Worm (Caenorhabditis elegans) whole organism, L1 larva: ENCODE results near the gene clec-75.

Source experiments
- ama-1 ChIP-seq: fragments of 150-350 bp; optimal IDR thresholded peaks from 2 replicates; lab custom pipeline; 2014
- ceh-82 ChIP-seq, 3 experiments: fragments of 150-350 bp in 1 of 3; sonication (generic microtip) in 2 of 3; optimal IDR thresholded peaks; 2 replicates each; lab custom pipeline; 2014 to 2017; ENCODE audit warnings: missing biosample characterization in 3 of 3, missing genetic modification characterization in 3 of 3
- efl-3 ChIP-seq: fragments of 200-800 bp; sonication (Bioruptor generic); optimal IDR thresholded peaks from 2 replicates; lab custom pipeline; 2018; ENCODE audit warnings: mild to moderate bottlenecking, missing genetic modification characterization, missing compliant biosample characterization
- egl-27 ChIP-seq, 2 experiments: fragments of 150-350 bp in 1 of 2; sonication (generic microtip); optimal IDR thresholded peaks; 3 replicates each; lab custom pipeline; 2017 to 2018; ENCODE audit warnings: missing biosample characterization in 2 of 2, missing genetic modification characterization in 2 of 2, missing genetic modification reagents in 2 of 2
- mdl-1 ChIP-seq, 2 experiments: fragments of 150-350 bp; optimal IDR thresholded peaks; 2 replicates each; lab custom pipeline; 2014 to 2017; ENCODE audit warnings: missing biosample characterization in 2 of 2, missing genetic modification characterization in 2 of 2, inconsistent platforms in 1 of 2
- pqm-1 ChIP-seq: sonication (generic microtip); optimal IDR thresholded peaks from 3 replicates; lab custom pipeline; 2017; ENCODE audit warnings: missing biosample characterization, missing genetic modification characterization
- unc-62 ChIP-seq: fragments of 150-350 bp; optimal IDR thresholded peaks from 2 replicates; lab custom pipeline; 2014; ENCODE audit warnings: missing biosample characterization, missing genetic modification reagents, missing genetic modification characterization

ce11 chrIV:3912598-3912997 lies 47.9 kb upstream of the clec-75 start, which contains the start of gene F56D6.20:
- TF ChIP-seq egl-27 (tag; optimal IDR thresholded peaks at IDR 0.05; lab: Kevin White, UChicago) = no peak
- TF ChIP-seq mdl-1 (tag; optimal IDR thresholded peaks at IDR 0.05; lab: Kevin White, UChicago) = no peak
- no peak for TF ChIP-seq pqm-1
- TF ChIP-seq ceh-82 (tag; optimal IDR thresholded peaks at IDR 0.05; lab: Kevin White, UChicago) = no peak
- no peak for TF ChIP-seq efl-3 (GFP tag; lab: Kevin White, UChicago)
- no peak for TF ChIP-seq ama-1
- no peak for TF ChIP-seq unc-62 (GFP tag; lab: Kevin White, UChicago)
